Fruit fly (Drosophila melanogaster): ENCODE results near the gene Cpr72Ec.

Cpr72Ec gene

dm6 chr3L:16385880-16386584 lies 18.9 kb upstream of the Cpr72Ec start, which contains the start of the genes Agpat3 and RAF2 (continued):
- TF ChIP-seq CHES-1-like (GFP tag; optimal IDR thresholded peaks at IDR 0.05) = peak; percentile 20
- no peak for TF ChIP-seq CG12744 (GFP tag; optimal IDR thresholded peaks at IDR 0.05)
- no peak for TF ChIP-seq trem (tag; optimal IDR thresholded peaks at IDR 0.05)
- TF ChIP-seq aop (GFP tag; IDR thresholded peaks at IDR 0.05) = no peak
- peak; percentile 46 for TF ChIP-seq CG17829 (tag; optimal IDR thresholded peaks at IDR 0.05)
- TF ChIP-seq lmd (GFP tag; IDR thresholded peaks at IDR 0.05) = peak; percentile 67
- peak; percentile 11; the same call in 1 of the 2 replicates for TF ChIP-seq CG4730 (GFP tag; IDR thresholded peaks at IDR 0.05)
- TF ChIP-seq ash1 (GFP tag; optimal IDR thresholded peaks at IDR 0.05) = no peak
- no peak for TF ChIP-seq Dll (GFP tag; IDR thresholded peaks at IDR 0.05; ENCODE audit: partially characterized antibody)
- TF ChIP-seq CG4328 (GFP tag; optimal IDR thresholded peaks at IDR 0.05) = no peak
- no peak for TF ChIP-seq CG12236 (GFP tag; optimal IDR thresholded peaks at IDR 0.05)
- peak in 1 of 2 experiments; percentile 35 for TF ChIP-seq bsh (GFP tag; optimal IDR thresholded peaks at IDR 0.05)
- TF ChIP-seq sr (GFP tag; IDR thresholded peaks at IDR 0.05) = no peak
- no peak for TF ChIP-seq HHEX (GFP tag; optimal IDR thresholded peaks at IDR 0.05)
- TF ChIP-seq ewg (GFP tag; optimal IDR thresholded peaks at IDR 0.05) = peak; percentile 4
- peak; percentile 34 for TF ChIP-seq CG2120 (GFP tag; optimal IDR thresholded peaks at IDR 0.05)
- no peak for TF ChIP-seq maf-S (GFP tag; optimal IDR thresholded peaks at IDR 0.05)
- TF ChIP-seq emc (GFP tag; optimal IDR thresholded peaks at IDR 0.05) = no peak
- no peak for TF ChIP-seq kni (GFP tag; optimal IDR thresholded peaks at IDR 0.05)
- no peak for TF ChIP-seq CG12299 (tag; optimal IDR thresholded peaks at IDR 0.05)
- no peak; the same call in 2 of the 3 replicates for TF ChIP-seq B-H1 (GFP tag; IDR thresholded peaks at IDR 0.05)
- TF ChIP-seq lab (GFP tag; optimal IDR thresholded peaks at IDR 0.05) = no peak
- peak; percentile 45 for TF ChIP-seq CG2116 (GFP tag; optimal IDR thresholded peaks at IDR 0.05)
- no peak for TF ChIP-seq pnt (GFP tag; optimal IDR thresholded peaks at IDR 0.05)
- peak; percentile 56; the same call in 1 of the 3 replicates for TF ChIP-seq dysf (GFP tag; IDR thresholded peaks at IDR 0.05)
- peak; percentile 28 for TF ChIP-seq CG4424 (GFP tag; optimal IDR thresholded peaks at IDR 0.05)
- peak; percentile 67 for TF ChIP-seq Hr3 (GFP tag; optimal IDR thresholded peaks at IDR 0.05)
- no peak for TF ChIP-seq sens-2 (GFP tag; IDR thresholded peaks at IDR 0.05)
- TF ChIP-seq CG4360 (GFP tag; IDR thresholded peaks at IDR 0.05) = no peak
- peak; percentile 80 for TF ChIP-seq row (GFP tag; IDR thresholded peaks at IDR 0.05)
- TF ChIP-seq CG1602 (GFP tag; optimal IDR thresholded peaks at IDR 0.05) = peak; percentile 64
- no peak; the same call in 1 of the 2 replicates for TF ChIP-seq CG11247 (GFP tag; IDR thresholded peaks at IDR 0.05)
- TF ChIP-seq CG30403 (GFP tag; optimal IDR thresholded peaks at IDR 0.05) = peak; percentile 66
- TF ChIP-seq CG17359 (tag; optimal IDR thresholded peaks at IDR 0.05) = peak; percentile 35
- TF ChIP-seq pb (GFP tag; optimal IDR thresholded peaks at IDR 0.05) = no peak
- TF ChIP-seq Gug (GFP tag; IDR thresholded peaks at IDR 0.05) = peak; percentile 31; the same call in 1 of the 4 replicates
- TF ChIP-seq insv (GFP tag; optimal IDR thresholded peaks at IDR 0.05) = no peak
- no peak for TF ChIP-seq pum (GFP tag; optimal IDR thresholded peaks at IDR 0.05)
- no peak for TF ChIP-seq CG31388 (GFP tag; optimal IDR thresholded peaks at IDR 0.05)
- TF ChIP-seq tx (GFP tag; optimal IDR thresholded peaks at IDR 0.05) = no peak
- peak; percentile 66 for TF ChIP-seq Chrac-16 (GFP tag; optimal IDR thresholded peaks at IDR 0.05)
- TF ChIP-seq CG7745 (tag; optimal IDR thresholded peaks at IDR 0.05) = peak; percentile 95
- TF ChIP-seq CG13624 (GFP tag; optimal IDR thresholded peaks at IDR 0.05) = no peak
- no peak for TF ChIP-seq MTF-1 (GFP tag; optimal IDR thresholded peaks at IDR 0.05; ENCODE audit: borderline replicate concordance)
- TF ChIP-seq Doc3 (GFP tag; IDR thresholded peaks at IDR 0.05; ENCODE audit: partially characterized antibody) = no peak
- TF ChIP-seq fd102C (GFP tag; optimal IDR thresholded peaks at IDR 0.05) = no peak
- TF ChIP-seq bbx (GFP tag; IDR thresholded peaks at IDR 0.05; ENCODE audit: partially characterized antibody) = no peak
- TF ChIP-seq CG10147 (GFP tag; optimal IDR thresholded peaks at IDR 0.05) = no peak
- TF ChIP-seq Stat92E (GFP tag; optimal IDR thresholded peaks at IDR 0.05) = no peak
